Fruit fly (Drosophila melanogaster) whole organism, pupa: Measurements from ENCODE around the gene shv.

ENCODE experiments used
- CG13204 ChIP-seq: fragments of 200-800 bp; sonication (Bioruptor generic); optimal IDR thresholded peaks from 2 replicates; lab custom pipeline; 2018; ENCODE audit warnings: missing biosample characterization, mild to moderate bottlenecking, missing genetic modification characterization, moderate library complexity
- CG17806 ChIP-seq: fragments of 200-800 bp; sonication (Bioruptor generic); optimal IDR thresholded peaks from 2 replicates; lab custom pipeline; 2018; ENCODE audit warnings: missing biosample characterization, mild to moderate bottlenecking, missing genetic modification characterization, moderate library complexity
- CG32121 ChIP-seq: fragments of 200-800 bp; sonication (Bioruptor generic); IDR thresholded peaks from 2 replicates; pipeline ENCODE4 v1.3.6; 2022; ENCODE audit warnings: missing biosample characterization, missing genetic modification characterization
- CG34367 ChIP-seq: fragments of 200-800 bp; sonication (Bioruptor generic); optimal IDR thresholded peaks from 2 replicates; lab custom pipeline; 2018; ENCODE audit warnings: missing biosample characterization, mild to moderate bottlenecking, missing genetic modification characterization
- CG4496 ChIP-seq: fragments of 200-800 bp; sonication (Bioruptor generic); IDR thresholded peaks from 3 replicates; pipeline ENCODE4 v1.3.6; 2022; ENCODE audit warnings: missing biosample characterization, missing genetic modification characterization
- CG8159 ChIP-seq: fragments of 200-800 bp; sonication (Bioruptor generic); optimal IDR thresholded peaks from 3 replicates; lab custom pipeline; 2018; ENCODE audit warnings: missing biosample characterization, mild to moderate bottlenecking, missing genetic modification characterization, moderate library complexity
- CG8301 ChIP-seq: fragments of 200-800 bp; sonication (Bioruptor generic); optimal IDR thresholded peaks from 2 replicates; lab custom pipeline; 2018; ENCODE audit warnings: missing biosample characterization, mild to moderate bottlenecking, missing genetic modification characterization
- D1 ChIP-seq: fragments of 200-800 bp; sonication (Bioruptor generic); optimal IDR thresholded peaks from 2 replicates; lab custom pipeline; 2018; ENCODE audit warnings: missing biosample characterization, mild to moderate bottlenecking, missing genetic modification characterization, moderate library complexity
- EcR ChIP-seq: fragments of 200-800 bp; sonication (Bioruptor generic); optimal IDR thresholded peaks from 3 replicates; lab custom pipeline; 2019; ENCODE audit warnings: missing biosample characterization, missing genetic modification characterization, mild to moderate bottlenecking, moderate library complexity, missing genetic modification reagents
- Ets98B ChIP-seq: fragments of 200-800 bp; sonication (Bioruptor generic); IDR thresholded peaks from 2 replicates; pipeline ENCODE4 v1.3.6; 2022; ENCODE audit warnings: missing biosample characterization, missing genetic modification characterization
- Pif1B ChIP-seq: fragments of 200-800 bp; sonication (Bioruptor generic); optimal IDR thresholded peaks from 3 replicates; lab custom pipeline; 2016; ENCODE audit warnings: missing biosample characterization, missing genetic modification characterization
- Snoo ChIP-seq: fragments of 200-800 bp; sonication (Bioruptor generic); optimal IDR thresholded peaks from 3 replicates; lab custom pipeline; 2017; ENCODE audit warnings: missing biosample characterization, mild to moderate bottlenecking, missing genetic modification characterization, inconsistent platforms
- fd96Ca ChIP-seq: fragments of 200-800 bp; sonication (Bioruptor generic); IDR thresholded peaks from 3 replicates; pipeline ENCODE4 v1.3.6; 2022; ENCODE audit warnings: missing biosample characterization, missing genetic modification characterization
- rn ChIP-seq: fragments of 200-800 bp; sonication (Bioruptor generic); IDR thresholded peaks from 2 replicates; pipeline ENCODE4 v1.3.6; 2022; ENCODE audit warnings: missing biosample characterization, missing genetic modification characterization

DNA sequence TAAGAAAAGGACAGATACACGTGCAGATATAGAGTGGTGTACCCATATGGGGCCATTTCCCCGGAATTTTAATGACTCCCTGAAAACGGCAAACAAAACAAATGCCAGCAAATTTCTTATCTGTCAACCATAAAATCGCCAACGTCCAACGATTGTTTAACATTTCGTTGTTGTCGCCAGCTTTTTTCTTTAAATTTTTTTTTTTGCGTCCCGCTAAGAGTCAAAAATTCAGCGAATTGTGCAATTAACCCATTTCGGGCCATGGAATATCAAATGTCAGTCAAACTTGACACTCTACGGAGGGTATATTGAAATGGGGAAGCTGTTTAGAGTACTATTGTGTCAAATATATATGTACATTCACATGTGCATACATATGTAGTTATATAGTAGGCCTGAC is 20.8 kb upstream of the shv start:
- no peak for TF ChIP-seq CG34367
- TF ChIP-seq Snoo (tag; lab: Kevin White, UChicago): no peak
- no peak for TF ChIP-seq Ets98B (GFP tag; lab: Robert Waterston, UW)
- TF ChIP-seq D1 (tag; lab: Kevin White, UChicago): no peak
- TF ChIP-seq rn: no peak
- TF ChIP-seq EcR (GFP tag; lab: Kevin White, UChicago): no peak
- TF ChIP-seq CG8159 (tag; lab: Kevin White, UChicago): no peak
- no peak for TF ChIP-seq CG8301 (tag; lab: Kevin White, UChicago)
- TF ChIP-seq Pif1B (GFP tag; lab: Kevin White, UChicago): no peak
- no peak for TF ChIP-seq CG32121 (GFP tag; lab: Robert Waterston, UW)
- TF ChIP-seq fd96Ca (GFP tag; lab: Robert Waterston, UW): no peak
- no peak for TF ChIP-seq CG13204 (GFP tag; lab: Kevin White, UChicago)
- TF ChIP-seq CG4496 (GFP tag; lab: Robert Waterston, UW): no peak
- TF ChIP-seq CG17806: no peak
